Worm (Caenorhabditis elegans) whole organism, L4 larva: ENCODE measurements around the gene C28G1.2.

Experiments used
- F37D6.2 ChIP-seq: sonication (generic microtip); optimal IDR thresholded peaks from 2 replicates; lab custom pipeline; 2016; ENCODE audit warnings: mild to moderate bottlenecking, missing genetic modification characterization, missing compliant biosample characterization
- aha-1 ChIP-seq: fragments of 150-350 bp; peaks from one replicate; lab custom pipeline; 2014; ENCODE audit warnings: missing biosample characterization, missing genetic modification characterization
- arid-1 ChIP-seq: fragments of 200-800 bp; sonication (Bioruptor generic); conservative IDR thresholded peaks from 2 replicates; pipeline ENCODE4 v1.3.6; 2022; ENCODE audit warnings: missing genetic modification reagents, missing genetic modification characterization, missing compliant biosample characterization
- attf-4 ChIP-seq: sonication (generic microtip); optimal IDR thresholded peaks from 3 replicates; lab custom pipeline; 2017; ENCODE audit warnings: missing biosample characterization, missing genetic modification characterization
- ceh-20 ChIP-seq: fragments of 200-800 bp; sonication (Bioruptor generic); IDR thresholded peaks from 2 replicates; pipeline ENCODE4 v1.3.6; 2022; ENCODE audit warnings: missing genetic modification reagents, missing genetic modification characterization, missing compliant biosample characterization
- ceh-44 ChIP-seq: fragments of 200-800 bp; sonication (Bioruptor generic); IDR thresholded peaks from 2 replicates; pipeline ENCODE4 v1.3.6; 2022; ENCODE audit warnings: missing genetic modification reagents, missing genetic modification characterization, missing compliant biosample characterization
- ceh-82 ChIP-seq: sonication (generic microtip); optimal IDR thresholded peaks from 2 replicates; lab custom pipeline; 2017; ENCODE audit warnings: missing biosample characterization, missing genetic modification characterization
- ces-1 ChIP-seq: fragments of 150-350 bp; sonication (generic microtip); optimal IDR thresholded peaks from 4 replicates; lab custom pipeline; 2014; ENCODE audit warnings: missing biosample characterization, missing genetic modification reagents, missing genetic modification characterization
- ctbp-1 ChIP-seq: fragments of 200-800 bp; sonication (Bioruptor generic); IDR thresholded peaks from 2 replicates; pipeline ENCODE4 v1.3.6; 2022; ENCODE audit warnings: missing genetic modification reagents, missing genetic modification characterization, missing compliant biosample characterization
- daf-12 ChIP-seq: fragments of 150-350 bp; optimal IDR thresholded peaks from 2 replicates; lab custom pipeline; 2014; ENCODE audit warnings: missing biosample characterization, missing genetic modification reagents, missing genetic modification characterization
- daf-16 ChIP-seq, 3 experiments: sonication (generic microtip); optimal IDR thresholded peaks; 2 replicates each; lab custom pipeline; 2016 to 2017; ENCODE audit warnings: missing genetic modification characterization in 3 of 3, missing genetic modification reagents in 3 of 3, mild to moderate bottlenecking in 2 of 3, missing compliant biosample characterization in 2 of 3, missing biosample characterization in 1 of 3, moderate library complexity in 1 of 3
- dmd-6 ChIP-seq: fragments of 200-800 bp; sonication (Bioruptor generic); IDR thresholded peaks from 2 replicates; pipeline ENCODE4 v1.3.6; 2022; ENCODE audit warnings: missing genetic modification reagents, missing genetic modification characterization, missing compliant biosample characterization
- duxl-1 ChIP-seq: sonication (generic microtip); optimal IDR thresholded peaks from 2 replicates; lab custom pipeline; 2016; ENCODE audit warnings: mild to moderate bottlenecking, missing genetic modification characterization, moderate library complexity, missing compliant biosample characterization; ENCODE audit not compliant: poor library complexity
- egl-43 ChIP-seq: fragments of 200-800 bp; sonication (Bioruptor generic); IDR thresholded peaks from 2 replicates; pipeline ENCODE4 v1.3.6; 2022; ENCODE audit warnings: missing genetic modification reagents, missing genetic modification characterization, missing compliant biosample characterization
- hif-1 ChIP-seq, 2 experiments: sonication (generic microtip); optimal IDR thresholded peaks; 2 replicates each; lab custom pipeline; 2016 to 2017; ENCODE audit warnings: missing compliant biosample characterization in 2 of 2, missing genetic modification characterization in 2 of 2, missing genetic modification reagents in 2 of 2, missing genotype in 2 of 2, mild to moderate bottlenecking in 1 of 2
- hlh-11 ChIP-seq: fragments of 200-800 bp; sonication (Bioruptor generic); optimal IDR thresholded peaks from 2 replicates; lab custom pipeline; 2018; ENCODE audit warnings: mild to moderate bottlenecking, missing genetic modification characterization, missing compliant biosample characterization
- hlh-30 ChIP-seq: sonication (generic microtip); optimal IDR thresholded peaks from 2 replicates; lab custom pipeline; 2017; ENCODE audit warnings: antibody characterized with exemption, mild to moderate bottlenecking, missing genetic modification characterization, missing compliant biosample characterization; ENCODE audit not compliant: insufficient read depth
- hmg-1.1 ChIP-seq: fragments of 200-800 bp; sonication (Bioruptor generic); IDR thresholded peaks from 2 replicates; pipeline ENCODE4 v1.3.6; 2022; ENCODE audit warnings: missing genetic modification reagents, missing genetic modification characterization, missing compliant biosample characterization
- lin-38 ChIP-seq: fragments of 200-800 bp; sonication (Bioruptor generic); IDR thresholded peaks from 2 replicates; pipeline ENCODE4 v1.3.6; 2022; ENCODE audit warnings: missing genetic modification reagents, missing genetic modification characterization, missing compliant biosample characterization
- lsy-2 ChIP-seq, 2 experiments: fragments of 150-350 bp in 1 of 2; sonication (generic microtip) in 1 of 2; optimal IDR thresholded peaks; 2 replicates each; lab custom pipeline; 2014 to 2017; ENCODE audit warnings: missing biosample characterization in 2 of 2, missing genetic modification characterization in 2 of 2
- madf-5 ChIP-seq, 2 experiments: fragments of 200-800 bp; sonication (Bioruptor generic); IDR thresholded peaks; 2 replicates each; pipeline ENCODE4 v1.3.6; 2022; ENCODE audit warnings: missing compliant biosample characterization in 2 of 2, missing genetic modification characterization in 2 of 2
- mdl-1 ChIP-seq, 2 experiments: fragments of 150-350 bp in 1 of 2; sonication (generic microtip) in 1 of 2; optimal IDR thresholded peaks; 2 replicates each; lab custom pipeline; 2014 to 2017; ENCODE audit warnings: missing biosample characterization in 2 of 2, missing genetic modification characterization in 2 of 2
- mep-1 ChIP-seq: fragments of 150-350 bp; sonication (generic microtip); optimal IDR thresholded peaks from 3 replicates; lab custom pipeline; 2014; ENCODE audit warnings: missing biosample characterization, missing genetic modification characterization
- mxl-3 ChIP-seq: fragments of 200-800 bp; sonication (Bioruptor generic); optimal IDR thresholded peaks from 2 replicates; lab custom pipeline; 2018; ENCODE audit warnings: mild to moderate bottlenecking, missing genetic modification characterization, missing compliant biosample characterization
- nhr-102 ChIP-seq: sonication (generic microtip); optimal IDR thresholded peaks from 2 replicates; lab custom pipeline; 2016; ENCODE audit warnings: mild to moderate bottlenecking, missing genetic modification characterization, moderate library complexity, missing compliant biosample characterization
- nhr-11 ChIP-seq: fragments of 150-350 bp; optimal IDR thresholded peaks from 2 replicates; lab custom pipeline; 2014; ENCODE audit warnings: missing biosample characterization, missing genetic modification characterization
- nhr-25 ChIP-seq: sonication (generic microtip); optimal IDR thresholded peaks from 2 replicates; lab custom pipeline; 2017; ENCODE audit warnings: missing genetic modification characterization, mild to moderate bottlenecking, missing compliant biosample characterization, antibody characterized with exemption, moderate library complexity, borderline replicate concordance; ENCODE audit not compliant: insufficient read depth
- nhr-42 ChIP-seq: fragments of 200-800 bp; sonication (Bioruptor generic); IDR thresholded peaks from 2 replicates; pipeline ENCODE4 v1.3.6; 2022; ENCODE audit warnings: missing genetic modification characterization, missing compliant biosample characterization
- php-3 ChIP-seq: fragments of 200-800 bp; sonication (Bioruptor generic); IDR thresholded peaks from 2 replicates; pipeline ENCODE4 v1.3.6; 2022; ENCODE audit warnings: missing genetic modification reagents, missing genetic modification characterization, missing compliant biosample characterization
- rbr-2 ChIP-seq: sonication (generic microtip); optimal IDR thresholded peaks from 2 replicates; lab custom pipeline; 2016; ENCODE audit warnings: missing genotype, missing genetic modification characterization, missing compliant biosample characterization
- set-16 ChIP-seq: fragments of 200-800 bp; sonication (Bioruptor generic); IDR thresholded peaks from 2 replicates; pipeline ENCODE4 v1.3.6; 2022; ENCODE audit warnings: missing genetic modification reagents, missing genetic modification characterization, missing compliant biosample characterization
- skn-1 ChIP-seq: fragments of 150-350 bp; optimal IDR thresholded peaks from 2 replicates; lab custom pipeline; 2014; ENCODE audit warnings: missing biosample characterization, missing genetic modification characterization
- vab-7 ChIP-seq: fragments of 200-800 bp; sonication (Bioruptor generic); IDR thresholded peaks from 2 replicates; pipeline ENCODE4 v1.3.6; 2022; ENCODE audit warnings: missing genetic modification reagents, missing genetic modification characterization, missing compliant biosample characterization
- ztf-11 ChIP-seq: fragments of 150-350 bp; optimal IDR thresholded peaks from 2 replicates; lab custom pipeline; 2014; ENCODE audit warnings: missing biosample characterization, missing genetic modification characterization

Gene C28G1.2

DNA sequence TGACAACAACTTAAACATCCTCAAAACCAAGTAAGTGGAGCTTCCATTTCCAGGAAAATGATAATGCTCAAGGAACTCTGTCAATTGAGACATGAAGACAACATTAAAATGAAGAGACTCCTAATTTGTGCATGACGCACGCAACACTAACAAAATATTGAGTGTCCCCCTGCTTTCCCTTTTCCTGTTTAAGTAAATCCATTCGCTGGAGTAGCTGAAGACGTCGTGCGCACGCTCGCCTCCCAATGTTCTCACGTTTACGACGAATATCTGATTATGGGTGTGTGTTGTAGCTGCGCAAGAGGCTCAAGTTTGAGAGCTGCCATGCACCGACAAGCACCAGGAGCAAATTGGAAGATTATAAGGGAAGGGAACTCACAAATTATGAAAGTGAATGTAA lies 34.8 kb upstream of the C28G1.2 start (continued):
- TF ChIP-seq vab-7 (no peak), nhr-25 (no peak), skn-1 (no peak), lsy-2 (tag; optimal IDR thresholded peaks at IDR 0.05; lab: Kevin White, UChicago) (peak in 1 of 2 experiments; percentile 39)

DNA sequence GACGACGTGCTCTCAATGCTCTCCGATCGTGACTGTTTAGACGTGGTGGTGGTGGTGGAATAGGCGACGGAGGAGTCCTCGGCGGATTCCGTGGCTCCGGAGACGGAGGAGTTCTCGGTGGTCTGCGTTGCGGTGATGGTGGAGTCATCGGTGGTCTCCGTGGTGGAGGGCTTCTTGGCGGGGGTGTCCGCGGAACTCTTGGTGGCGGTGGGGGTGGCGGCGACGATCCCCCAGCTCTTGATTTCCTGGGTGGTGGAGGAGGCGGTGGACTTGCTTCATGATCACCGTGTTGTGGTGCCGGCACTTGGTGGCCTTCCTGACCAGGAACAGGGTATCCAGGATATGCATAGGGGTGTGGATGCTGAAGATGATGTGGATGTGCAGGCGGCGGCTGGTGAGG lies 30.3 kb upstream of the C28G1.2 start:
- TF ChIP-seq aha-1 (tag; lab: Kevin White, UChicago) (peak; percentile 71), attf-4 (no peak), set-16 (GFP tag; lab: Robert Waterston, UW) (peak; percentile 97), egl-43 (GFP tag; lab: Robert Waterston, UW) (0 out of 2 replicates have a peak, but pooled peaks have one; percentile 20)

DNA sequence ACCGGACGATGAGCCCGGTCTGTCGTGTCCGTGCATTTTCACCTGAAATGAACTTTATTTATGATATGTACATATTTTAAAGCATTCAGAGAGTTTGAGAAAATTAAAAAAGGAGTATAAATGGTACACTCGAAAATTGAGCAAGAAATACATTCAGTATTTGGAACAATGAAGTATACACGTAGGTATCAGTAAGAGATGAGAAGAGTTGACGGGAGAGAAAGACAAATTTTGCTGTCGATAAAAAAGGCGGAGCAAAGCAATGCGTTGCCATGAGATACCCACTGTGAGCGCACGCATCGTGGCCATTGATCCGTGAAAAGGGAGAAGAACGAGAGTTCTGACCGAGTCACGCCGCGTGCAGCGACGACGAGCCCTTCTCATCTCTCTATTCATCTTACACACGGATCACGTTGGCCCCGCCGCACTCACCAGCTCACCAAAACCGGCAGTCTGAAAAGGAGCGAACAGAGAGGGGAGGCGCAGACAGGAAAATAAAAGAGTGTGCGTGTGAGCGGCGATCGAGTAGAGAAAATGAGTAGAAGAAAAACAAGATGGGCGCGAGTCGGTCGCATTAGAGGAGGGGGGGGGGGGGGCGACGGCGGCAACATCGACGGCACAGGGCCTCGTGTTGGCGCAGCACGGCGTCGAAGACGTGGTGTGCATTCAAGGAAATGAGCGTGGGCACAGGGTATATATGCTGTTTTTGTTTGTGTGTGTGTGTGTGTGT lies 29.6 kb upstream of the C28G1.2 start, which contains the start of gene R04E5.8:
R04E5.8 (minus strand) TSS at position 51 of the 730 bp plus-strand sequence.
- TF ChIP-seq madf-5 (GFP tag; IDR thresholded peaks at IDR 0.05; lab: Robert Waterston, UW) (no peak), daf-16 (GFP tag; optimal IDR thresholded peaks at IDR 0.05; lab: Kevin White, UChicago) (no peak), daf-16 (tag; optimal IDR thresholded peaks at IDR 0.05; lab: Kevin White, UChicago) (no peak), ces-1 (GFP tag; lab: Kevin White, UChicago) (no peak), hif-1 (tag; optimal IDR thresholded peaks at IDR 0.05; lab: Kevin White, UChicago) (peak in 1 of 2 experiments; percentile 48), arid-1 (GFP tag; lab: Robert Waterston, UW) (no peak), aha-1 (tag; lab: Kevin White, UChicago) (peak; percentile 39), ceh-82 (no peak), mdl-1 (tag; optimal IDR thresholded peaks at IDR 0.05; lab: Kevin White, UChicago) (peak in 1 of 2 experiments; percentile 78), mep-1 (tag; lab: Kevin White, UChicago) (peak; percentile 51), ceh-20 (0 out of 2 replicates have a peak, but pooled peaks have one; percentile 27), ctbp-1 (GFP tag; lab: Robert Waterston, UW) (peak; percentile 77), php-3 (0 out of 2 replicates have a peak, but pooled peaks have one; percentile 22), F37D6.2 (peak; percentile 38), ztf-11 (tag; lab: Kevin White, UChicago) (no peak), lsy-2 (tag; optimal IDR thresholded peaks at IDR 0.05; lab: Kevin White, UChicago) (peak in 1 of 2 experiments; percentile 38), mxl-3 (GFP tag; lab: Kevin White, UChicago) (peak; percentile 72), nhr-42 (GFP tag; lab: Robert Waterston, UW) (no peak), hlh-11 (peak; percentile 14), daf-12 (tag; lab: Kevin White, UChicago) (no peak), dmd-6 (GFP tag; lab: Robert Waterston, UW) (0 out of 2 replicates have a peak, but pooled peaks have one; percentile 14), set-16 (GFP tag; lab: Robert Waterston, UW) (peak; percentile 93), duxl-1 (tag; lab: Kevin White, UChicago) (no peak), hlh-30 (peak; percentile 84), nhr-102 (tag; lab: Kevin White, UChicago) (no peak), lin-38 (GFP tag; lab: Robert Waterston, UW) (peak; percentile 25; the same call in 1 of the 2 replicates), egl-43 (GFP tag; lab: Robert Waterston, UW) (peak; percentile 77; the same call in 1 of the 2 replicates), rbr-2 (tag; lab: Kevin White, UChicago) (peak; percentile 73), ceh-44 (GFP tag; lab: Robert Waterston, UW) (0 out of 2 replicates have a peak, but pooled peaks have one; percentile 4), nhr-11 (tag; lab: Kevin White, UChicago) (peak; percentile 25), hmg-1.1 (GFP tag; lab: Robert Waterston, UW) (peak; percentile 58)
